Fruit fly (Drosophila melanogaster) whole organism, prepupa: ENCODE results near the gene Map205.

Experiments
- Blimp-1 ChIP-seq: fragments of 200-800 bp; sonication (Bioruptor generic); optimal IDR thresholded peaks from 3 replicates; lab custom pipeline; 2017; ENCODE audit warnings: missing biosample characterization, missing genetic modification characterization, mild to moderate bottlenecking, moderate library complexity, missing genetic modification reagents
- CG10631 ChIP-seq: fragments of 200-800 bp; sonication (Bioruptor generic); optimal IDR thresholded peaks from 2 replicates; lab custom pipeline; 2016; ENCODE audit warnings: missing biosample characterization, missing genetic modification characterization
- CG10669 ChIP-seq: fragments of 200-800 bp; sonication (Bioruptor generic); optimal IDR thresholded peaks from 3 replicates; lab custom pipeline; 2018; ENCODE audit warnings: missing biosample characterization, mild to moderate bottlenecking, missing genetic modification characterization, moderate library complexity
- CG11294 ChIP-seq: fragments of 200-800 bp; sonication (Bioruptor generic); IDR thresholded peaks from 2 replicates; pipeline ENCODE4 v1.3.6; 2022; ENCODE audit warnings: missing biosample characterization, missing genetic modification characterization
- CG11902 ChIP-seq: fragments of 200-800 bp; sonication (Bioruptor generic); optimal IDR thresholded peaks from 3 replicates; lab custom pipeline; 2016; ENCODE audit warnings: missing biosample characterization, missing genetic modification characterization
- CG15336 ChIP-seq: fragments of 200-800 bp; sonication (Bioruptor generic); IDR thresholded peaks from 2 replicates; pipeline ENCODE4 v1.3.6; 2022; ENCODE audit warnings: missing biosample characterization, missing genetic modification characterization
- CG1621 ChIP-seq: fragments of 200-800 bp; sonication (Bioruptor generic); optimal IDR thresholded peaks from 3 replicates; lab custom pipeline; 2018; ENCODE audit warnings: missing biosample characterization, mild to moderate bottlenecking, missing genetic modification characterization
- CG16779 ChIP-seq: fragments of 200-800 bp; sonication (Bioruptor generic); optimal IDR thresholded peaks from 3 replicates; lab custom pipeline; 2017; ENCODE audit warnings: missing biosample characterization, mild to moderate bottlenecking, missing genetic modification characterization
- CG31627 ChIP-seq: fragments of 200-800 bp; sonication (Bioruptor generic); optimal IDR thresholded peaks from 3 replicates; lab custom pipeline; 2016; ENCODE audit warnings: missing biosample characterization, missing genetic modification characterization
- CG32006 ChIP-seq: fragments of 200-800 bp; sonication (Bioruptor generic); optimal IDR thresholded peaks from 3 replicates; lab custom pipeline; 2017; ENCODE audit warnings: missing biosample characterization, mild to moderate bottlenecking, missing genetic modification characterization
- CG34406 ChIP-seq: fragments of 200-800 bp; sonication (Bioruptor generic); optimal IDR thresholded peaks from 3 replicates; lab custom pipeline; 2016; ENCODE audit warnings: missing biosample characterization, missing genetic modification characterization
- CG3919 ChIP-seq: fragments of 200-800 bp; sonication (Bioruptor generic); optimal IDR thresholded peaks from 3 replicates; lab custom pipeline; 2016; ENCODE audit warnings: missing biosample characterization, missing genetic modification characterization
- CG6163 ChIP-seq: fragments of 200-800 bp; sonication (Bioruptor generic); IDR thresholded peaks from 3 replicates; pipeline ENCODE4 v1.3.6; 2022; ENCODE audit warnings: missing biosample characterization, missing genetic modification characterization
- CG6792 ChIP-seq: fragments of 200-800 bp; sonication (Bioruptor generic); optimal IDR thresholded peaks from 3 replicates; lab custom pipeline; 2016; ENCODE audit warnings: missing biosample characterization, missing genetic modification characterization
- CG6854 ChIP-seq: fragments of 200-800 bp; sonication (Bioruptor generic); optimal IDR thresholded peaks from 2 replicates; lab custom pipeline; 2017; ENCODE audit warnings: missing biosample characterization, mild to moderate bottlenecking, missing genetic modification characterization
- CG7368 ChIP-seq: fragments of 200-800 bp; sonication (Bioruptor generic); optimal IDR thresholded peaks from 3 replicates; lab custom pipeline; 2016; ENCODE audit warnings: missing biosample characterization, missing genetic modification characterization
- CG8119 ChIP-seq: fragments of 200-800 bp; sonication (Bioruptor generic); IDR thresholded peaks from 3 replicates; pipeline ENCODE4 v1.3.6; 2022; ENCODE audit warnings: missing biosample characterization, missing genetic modification characterization
- CG8319 ChIP-seq: fragments of 200-800 bp; sonication (Bioruptor generic); optimal IDR thresholded peaks from 3 replicates; lab custom pipeline; 2016; ENCODE audit warnings: missing biosample characterization, missing genetic modification characterization
- CG8632 ChIP-seq: fragments of 200-800 bp; sonication (Bioruptor generic); optimal IDR thresholded peaks from 3 replicates; lab custom pipeline; 2016; ENCODE audit warnings: missing biosample characterization, missing genetic modification characterization
- CG9139 ChIP-seq: fragments of 200-800 bp; sonication (Bioruptor generic); optimal IDR thresholded peaks from 3 replicates; lab custom pipeline; 2017; ENCODE audit warnings: missing biosample characterization, mild to moderate bottlenecking, missing genetic modification characterization
- Eip75B ChIP-seq: fragments of 200-800 bp; sonication (Bioruptor generic); optimal IDR thresholded peaks from 3 replicates; lab custom pipeline; 2016; ENCODE audit warnings: missing biosample characterization, missing genetic modification characterization
- Eip78C ChIP-seq: fragments of 200-800 bp; sonication (Bioruptor generic); peaks from one replicate; lab custom pipeline; 2016; ENCODE audit warnings: missing biosample characterization, missing genetic modification characterization
- Eip93F ChIP-seq: fragments of 200-800 bp; sonication (Bioruptor generic); optimal IDR thresholded peaks from 2 replicates; lab custom pipeline; 2016; ENCODE audit warnings: missing biosample characterization, mild to moderate bottlenecking, missing genetic modification characterization
- Ets21C ChIP-seq: fragments of 200-800 bp; sonication (Bioruptor generic); optimal IDR thresholded peaks from 3 replicates; lab custom pipeline; 2016; ENCODE audit warnings: missing biosample characterization, missing genetic modification characterization
- Ets96B ChIP-seq: fragments of 200-800 bp; optimal IDR thresholded peaks from 2 replicates; lab custom pipeline; 2019; ENCODE audit warnings: missing biosample characterization, mild to moderate bottlenecking, missing genetic modification characterization, moderate library complexity
- Gug ChIP-seq: fragments of 200-800 bp; sonication (Bioruptor generic); IDR thresholded peaks from 2 replicates; pipeline ENCODE4 v1.3.6; 2022; ENCODE audit warnings: missing biosample characterization, missing genetic modification characterization
- Hr38 ChIP-seq: sonication (Bioruptor generic); optimal IDR thresholded peaks from 2 replicates; lab custom pipeline; 2016; ENCODE audit warnings: missing biosample characterization, missing genetic modification characterization
- Hr4 ChIP-seq: fragments of 200-800 bp; sonication (Bioruptor generic); optimal IDR thresholded peaks from 3 replicates; lab custom pipeline; 2016; ENCODE audit warnings: missing biosample characterization, missing genetic modification characterization
- Lpt ChIP-seq: fragments of 200-800 bp; sonication (Bioruptor generic); optimal IDR thresholded peaks from 3 replicates; lab custom pipeline; 2016; ENCODE audit warnings: missing biosample characterization, missing genetic modification characterization
- Met ChIP-seq: fragments of 200-800 bp; sonication (Bioruptor generic); optimal IDR thresholded peaks from 3 replicates; lab custom pipeline; 2016; ENCODE audit warnings: missing biosample characterization, missing genetic modification characterization
- OdsH ChIP-seq: fragments of 200-800 bp; sonication (Bioruptor generic); optimal IDR thresholded peaks from 3 replicates; lab custom pipeline; 2016; ENCODE audit warnings: missing biosample characterization, missing genetic modification characterization
- Smox ChIP-seq: fragments of 200-800 bp; sonication (Bioruptor generic); optimal IDR thresholded peaks from 3 replicates; lab custom pipeline; 2016; ENCODE audit warnings: missing biosample characterization, missing genetic modification characterization
- Sox102F ChIP-seq: fragments of 200-800 bp; sonication (Bioruptor generic); optimal IDR thresholded peaks from 2 replicates; lab custom pipeline; 2016; ENCODE audit warnings: missing biosample characterization, mild to moderate bottlenecking, missing genetic modification characterization
- Sox14 ChIP-seq: fragments of 200-800 bp; sonication (Bioruptor generic); optimal IDR thresholded peaks from 3 replicates; lab custom pipeline; 2016; ENCODE audit warnings: missing biosample characterization, missing genetic modification characterization
- Sox15 ChIP-seq: fragments of 200-800 bp; sonication (Bioruptor generic); optimal IDR thresholded peaks from 3 replicates; lab custom pipeline; 2016; ENCODE audit warnings: missing biosample characterization, missing genetic modification characterization
- achi ChIP-seq: fragments of 200-800 bp; sonication (Bioruptor generic); optimal IDR thresholded peaks from 3 replicates; lab custom pipeline; 2016; ENCODE audit warnings: missing biosample characterization, missing genetic modification characterization
- acj6 ChIP-seq: fragments of 200-800 bp; sonication (Bioruptor generic); optimal IDR thresholded peaks from 3 replicates; lab custom pipeline; 2016; ENCODE audit warnings: missing biosample characterization, missing genetic modification characterization
- cyc ChIP-seq: fragments of 200-800 bp; sonication (Bioruptor generic); optimal IDR thresholded peaks from 3 replicates; lab custom pipeline; 2016; ENCODE audit warnings: missing biosample characterization, missing genetic modification characterization
- dac ChIP-seq: fragments of 200-800 bp; sonication (Bioruptor generic); optimal IDR thresholded peaks from 2 replicates; lab custom pipeline; 2017; ENCODE audit warnings: missing biosample characterization, mild to moderate bottlenecking, missing genetic modification characterization
- dsx ChIP-seq: fragments of 200-800 bp; optimal IDR thresholded peaks from 3 replicates; lab custom pipeline; 2019; ENCODE audit warnings: missing biosample characterization, mild to moderate bottlenecking, missing genetic modification characterization, moderate library complexity; ENCODE audit not compliant: poor library complexity, severe bottlenecking
- eg ChIP-seq: fragments of 200-800 bp; sonication (Bioruptor generic); IDR thresholded peaks from 3 replicates; pipeline ENCODE4 v1.3.6; 2022; ENCODE audit warnings: missing biosample characterization, missing genetic modification characterization
- esn ChIP-seq: fragments of 200-800 bp; sonication (Bioruptor generic); optimal IDR thresholded peaks from 2 replicates; lab custom pipeline; 2016; ENCODE audit warnings: missing biosample characterization, mild to moderate bottlenecking, missing genetic modification characterization, moderate library complexity
- fd59A ChIP-seq: fragments of 200-800 bp; sonication (Bioruptor generic); optimal IDR thresholded peaks from 2 replicates; lab custom pipeline; 2017; ENCODE audit warnings: missing biosample characterization, mild to moderate bottlenecking, missing genetic modification characterization, missing genetic modification reagents
- fd85E ChIP-seq: fragments of 200-800 bp; sonication (Bioruptor generic); optimal IDR thresholded peaks from 3 replicates; lab custom pipeline; 2016; ENCODE audit warnings: missing biosample characterization, missing genetic modification characterization
- fkh ChIP-seq: fragments of 200-800 bp; sonication (Bioruptor generic); optimal IDR thresholded peaks from 3 replicates; lab custom pipeline; 2017; ENCODE audit warnings: missing biosample characterization, mild to moderate bottlenecking, missing genetic modification characterization, moderate library complexity
- lz ChIP-seq: fragments of 200-800 bp; sonication (Bioruptor generic); optimal IDR thresholded peaks from 3 replicates; lab custom pipeline; 2016; ENCODE audit warnings: missing biosample characterization, missing genetic modification characterization
- net ChIP-seq: fragments of 200-800 bp; sonication (Bioruptor generic); optimal IDR thresholded peaks from 3 replicates; lab custom pipeline; 2016; ENCODE audit warnings: missing biosample characterization, missing genetic modification characterization
- salr ChIP-seq, 2 experiments: fragments of 200-800 bp; sonication (Bioruptor generic); optimal IDR thresholded peaks; 3 replicates each; lab custom pipeline; 2016 to 2018; ENCODE audit warnings: missing biosample characterization in 2 of 2, missing genetic modification characterization in 2 of 2, mild to moderate bottlenecking in 1 of 2
- spab ChIP-seq: fragments of 200-800 bp; sonication (Bioruptor generic); optimal IDR thresholded peaks from 2 replicates; lab custom pipeline; 2017; ENCODE audit warnings: missing biosample characterization, mild to moderate bottlenecking, missing genetic modification characterization, missing genetic modification reagents
- ss ChIP-seq, 2 experiments: fragments of 200-800 bp; sonication (Bioruptor generic); optimal IDR thresholded peaks; 2 replicates in 1 of 2; 3 replicates in 1 of 2; lab custom pipeline; 2017 to 2018; ENCODE audit warnings: mild to moderate bottlenecking in 2 of 2, missing biosample characterization in 2 of 2, missing genetic modification characterization in 2 of 2, moderate library complexity in 1 of 2
- svp ChIP-seq: fragments of 200-800 bp; sonication (Bioruptor generic); peaks from one replicate; lab custom pipeline; 2016; ENCODE audit warnings: missing biosample characterization, missing genetic modification characterization
- topi ChIP-seq: fragments of 200-800 bp; sonication (Bioruptor generic); optimal IDR thresholded peaks from 3 replicates; lab custom pipeline; 2016; ENCODE audit warnings: missing biosample characterization, missing genetic modification characterization
- vri ChIP-seq: fragments of 200-800 bp; sonication (Bioruptor generic); optimal IDR thresholded peaks from 3 replicates; lab custom pipeline; 2016; ENCODE audit warnings: missing biosample characterization, mild to moderate bottlenecking, missing genetic modification characterization

Gene Map205

DNA sequence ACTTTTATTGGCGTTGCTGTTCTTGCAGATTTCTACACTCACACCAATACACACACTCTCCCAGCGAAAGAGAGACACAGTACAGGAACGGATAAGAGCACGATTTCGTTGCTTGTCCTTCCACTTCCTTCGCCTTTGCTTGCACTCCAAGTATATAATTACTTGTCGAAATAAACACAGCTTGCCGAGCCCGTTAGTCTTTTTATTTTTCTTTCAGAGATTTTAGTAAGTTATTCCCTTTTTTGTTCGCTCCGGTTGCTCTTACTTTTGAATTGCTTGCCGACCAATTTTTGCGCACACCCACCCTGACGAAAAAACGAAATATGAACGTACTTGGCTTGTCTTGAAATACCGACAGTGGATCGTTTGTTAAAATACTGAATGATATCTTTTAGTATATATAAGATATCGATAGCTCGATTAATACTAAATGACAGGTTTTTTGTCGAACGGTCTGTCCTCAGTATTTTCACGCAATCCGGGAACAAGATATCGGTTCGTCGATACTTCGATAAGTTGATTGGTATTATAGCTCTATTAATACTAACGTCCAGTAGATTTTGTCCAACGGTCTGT, at the start of gene Map205:
Gene Map205 (minus strand): TSS at position 332 of the 576 bp plus-strand sequence.
- TF ChIP-seq spab (GFP tag; lab: Kevin White, UChicago) (no peak), CG7368 (GFP tag; lab: Kevin White, UChicago) (no peak), CG9139 (GFP tag; lab: Kevin White, UChicago) (no peak), dsx (GFP tag; lab: Kevin White, UChicago) (peak; percentile 28), Eip93F (peak; percentile 30), net (GFP tag; lab: Kevin White, UChicago) (peak; percentile 4), fd85E (GFP tag; lab: Kevin White, UChicago) (no peak), dac (GFP tag; lab: Kevin White, UChicago) (no peak), CG8632 (GFP tag; lab: Kevin White, UChicago) (no peak), CG6163 (GFP tag; lab: Robert Waterston, UW) (no peak), Eip75B (peak; percentile 10), CG11294 (GFP tag; lab: Robert Waterston, UW) (no peak), vri (GFP tag; lab: Kevin White, UChicago) (peak; percentile 54), CG8119 (GFP tag; lab: Robert Waterston, UW) (no peak), CG31627 (GFP tag; lab: Kevin White, UChicago) (no peak), ss (GFP tag; optimal IDR thresholded peaks at IDR 0.05; lab: Kevin White, UChicago) (peak; percentile 53 to 60), fkh (no peak), svp (GFP tag; lab: Kevin White, UChicago) (no peak), eg (GFP tag; lab: Robert Waterston, UW) (no peak), achi (GFP tag; lab: Kevin White, UChicago) (no peak), acj6 (GFP tag; lab: Kevin White, UChicago) (no peak), CG1621 (no peak), CG10631 (GFP tag; lab: Kevin White, UChicago) (no peak), Eip78C (peak; percentile 89), CG11902 (GFP tag; lab: Kevin White, UChicago) (no peak), cyc (no peak), topi (GFP tag; lab: Kevin White, UChicago) (peak; percentile 8), Gug (GFP tag; lab: Robert Waterston, UW) (no peak), Ets96B (tag; lab: Kevin White, UChicago) (peak; percentile 3), Lpt (GFP tag; lab: Kevin White, UChicago) (no peak), Met (GFP tag; lab: Kevin White, UChicago) (peak; percentile 3), CG8319 (GFP tag; lab: Kevin White, UChicago) (no peak), lz (GFP tag; lab: Kevin White, UChicago) (no peak), Blimp-1 (GFP tag; lab: Kevin White, UChicago) (no peak), OdsH (GFP tag; lab: Kevin White, UChicago) (no peak), salr (GFP tag; optimal IDR thresholded peaks at IDR 0.05; lab: Kevin White, UChicago) (no peak), CG6792 (no peak), Smox (GFP tag; lab: Kevin White, UChicago) (peak; percentile 3), fd59A (GFP tag; lab: Kevin White, UChicago) (no peak), Sox102F (GFP tag; lab: Kevin White, UChicago) (peak; percentile 38), CG34406 (GFP tag; lab: Kevin White, UChicago) (no peak), Hr4 (GFP tag; lab: Kevin White, UChicago) (no peak), Hr38 (no peak), Ets21C (no peak), CG10669 (GFP tag; lab: Kevin White, UChicago) (no peak), esn (GFP tag; lab: Kevin White, UChicago) (peak; percentile 34), CG16779 (tag; lab: Kevin White, UChicago) (no peak), CG32006 (no peak), Sox14 (GFP tag; lab: Kevin White, UChicago) (no peak), Sox15 (no peak), CG15336 (GFP tag; lab: Robert Waterston, UW) (no peak), CG3919 (GFP tag; lab: Kevin White, UChicago) (no peak), CG6854 (GFP tag; lab: Kevin White, UChicago) (peak; percentile 84)
